Worm (Caenorhabditis elegans) whole organism, L4/young adult: ENCODE measurements around the gene zmp-6.

Experiments used
- W03F9.2 ChIP-seq: fragments of 150-350 bp; optimal IDR thresholded peaks from 2 replicates; lab custom pipeline; 2014; ENCODE audit warnings: missing biosample characterization, missing genetic modification characterization
- him-1 ChIP-seq: sonication (generic microtip); optimal IDR thresholded peaks from 2 replicates; lab custom pipeline; 2016; ENCODE audit warnings: missing genotype, missing genetic modification reagents, missing genetic modification characterization, missing compliant biosample characterization

DNA sequence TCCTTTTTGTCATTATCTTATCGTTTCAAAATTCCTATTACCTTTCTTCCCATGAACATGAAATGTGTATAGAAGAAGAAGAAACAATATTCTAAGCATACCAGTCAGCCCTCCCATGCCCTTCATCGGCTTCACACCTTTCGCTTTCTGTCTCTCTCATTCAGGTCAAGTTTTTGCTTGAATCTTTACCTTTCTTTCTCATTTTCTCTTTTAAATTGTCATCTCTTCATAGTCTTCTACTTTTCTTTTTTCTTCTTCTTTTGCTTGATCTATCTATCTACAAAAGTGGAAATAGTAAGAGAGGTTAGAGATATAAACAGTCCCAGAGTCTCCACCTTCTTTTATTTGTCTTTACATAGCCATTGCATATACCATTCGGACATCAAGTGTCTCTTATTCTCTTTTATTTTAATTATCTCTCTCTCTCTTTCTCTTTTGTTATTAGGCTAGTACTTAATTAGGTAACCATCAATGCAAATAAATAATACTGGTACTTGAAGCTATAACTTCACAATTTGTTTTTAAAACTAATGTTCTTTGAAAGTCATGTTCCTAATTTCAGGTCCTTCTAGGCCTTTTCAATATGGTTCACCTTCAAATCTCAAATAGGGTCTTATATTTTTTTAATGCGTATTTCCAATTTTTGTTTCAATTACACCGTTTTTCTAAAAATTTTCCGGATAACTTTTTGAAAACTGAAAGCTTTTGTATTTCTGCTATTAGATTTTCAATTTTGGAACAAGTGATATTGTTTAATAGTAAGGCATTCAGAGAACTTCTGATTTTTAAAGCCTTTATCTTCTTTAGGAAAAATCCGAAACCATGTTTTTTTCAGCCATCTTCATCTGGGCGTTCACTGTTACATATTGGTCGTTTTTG is 46.0 kb downstream of the zmp-6 start, which contains the start of gene dpy-31:
- TF ChIP-seq W03F9.2 (tag; lab: Kevin White, UChicago) = no peak
- TF ChIP-seq him-1 (tag; lab: Kevin White, UChicago) = no peak
